Fruit fly (Drosophila melanogaster) whole organism, embryonic: ENCODE results near the gene Tob.

Experiments used
- CG12744 ChIP-seq: fragments of 200-800 bp; sonication (Bioruptor generic); optimal IDR thresholded peaks from 2 replicates; lab custom pipeline; 2016; ENCODE audit warnings: missing biosample characterization, missing genetic modification characterization
- CG15011 ChIP-seq: fragments of 200-800 bp; sonication (Bioruptor generic); optimal IDR thresholded peaks from 3 replicates; lab custom pipeline; 2018; ENCODE audit warnings: missing biosample characterization, mild to moderate bottlenecking, missing genetic modification characterization
- CG16779 ChIP-seq: fragments of 200-800 bp; sonication (Bioruptor generic); IDR thresholded peaks from 2 replicates; pipeline ENCODE4 v1.3.6; 2022; ENCODE audit warnings: missing biosample characterization, missing genetic modification characterization
- CG3407 ChIP-seq: fragments of 200-800 bp; sonication (Bioruptor generic); optimal IDR thresholded peaks from 2 replicates; lab custom pipeline; 2018; ENCODE audit warnings: missing biosample characterization, mild to moderate bottlenecking, missing genetic modification characterization
- CG4854 ChIP-seq: fragments of 200-800 bp; sonication (Bioruptor generic); optimal IDR thresholded peaks from 2 replicates; lab custom pipeline; 2016; ENCODE audit warnings: missing biosample characterization, missing genetic modification characterization, inconsistent platforms
- CG6254 ChIP-seq: fragments of 200-800 bp; sonication (Bioruptor generic); optimal IDR thresholded peaks from 3 replicates; lab custom pipeline; 2017; ENCODE audit warnings: mild to moderate bottlenecking, missing biosample characterization, missing genetic modification reagents, missing genetic modification characterization
- HHEX ChIP-seq: fragments of 200-800 bp; sonication (Bioruptor generic); optimal IDR thresholded peaks from 3 replicates; lab custom pipeline; 2017; ENCODE audit warnings: missing biosample characterization, mild to moderate bottlenecking, missing genetic modification characterization, missing genetic modification reagents
- Rfx ChIP-seq: fragments of 200-800 bp; sonication (Bioruptor generic); IDR thresholded peaks from 2 replicates; pipeline ENCODE4 v1.3.6; 2022; ENCODE audit warnings: missing biosample characterization, missing genetic modification characterization
- croc ChIP-seq: fragments of 200-800 bp; sonication (Bioruptor generic); conservative IDR thresholded peaks from 3 replicates; pipeline ENCODE4 v1.3.6; 2022; ENCODE audit warnings: missing biosample characterization, missing genetic modification characterization
- crol ChIP-seq: fragments of 200-800 bp; sonication (Bioruptor generic); IDR thresholded peaks from 2 replicates; pipeline ENCODE4 v1.3.6; 2022; ENCODE audit warnings: missing biosample characterization, missing genetic modification characterization
- gsb-n ChIP-seq: fragments of 200-800 bp; sonication (Bioruptor generic); optimal IDR thresholded peaks from 3 replicates; lab custom pipeline; 2018; ENCODE audit warnings: missing biosample characterization, mild to moderate bottlenecking, missing genetic modification characterization
- lab ChIP-seq: fragments of 200-800 bp; sonication (Bioruptor generic); optimal IDR thresholded peaks from 3 replicates; lab custom pipeline; 2017; ENCODE audit warnings: missing biosample characterization, missing genetic modification characterization, mild to moderate bottlenecking, moderate library complexity, missing genetic modification reagents
- mirr ChIP-seq: fragments of 200-800 bp; sonication (Bioruptor generic); optimal IDR thresholded peaks from 3 replicates; lab custom pipeline; 2018; ENCODE audit warnings: missing biosample characterization, mild to moderate bottlenecking, missing genetic modification characterization
- pfk ChIP-seq: fragments of 200-800 bp; sonication (Bioruptor generic); optimal IDR thresholded peaks from 2 replicates; lab custom pipeline; 2018; ENCODE audit warnings: missing biosample characterization, mild to moderate bottlenecking, missing genetic modification characterization, moderate library complexity
- pros ChIP-seq: fragments of 200-800 bp; sonication (Bioruptor generic); optimal IDR thresholded peaks from 3 replicates; lab custom pipeline; 2019; ENCODE audit warnings: missing biosample characterization, mild to moderate bottlenecking, missing genetic modification characterization, moderate library complexity
- repo ChIP-seq: fragments of 200-800 bp; sonication (Bioruptor generic); optimal IDR thresholded peaks from 2 replicates; lab custom pipeline; 2016; ENCODE audit warnings: missing biosample characterization, missing genetic modification characterization
- slp2 ChIP-seq: fragments of 200-800 bp; sonication (Bioruptor generic); optimal IDR thresholded peaks from 2 replicates; lab custom pipeline; 2016; ENCODE audit warnings: missing biosample characterization, missing genetic modification characterization

Gene Tob

dm6 chrX:16062720-16063413 is 28.4 kb downstream of the Tob start, which contains the start of gene CG12395 (continued):
- TF ChIP-seq CG12744 (GFP tag; lab: Kevin White, UChicago) (no peak), CG6254 (GFP tag; lab: Kevin White, UChicago) (no peak), CG3407 (GFP tag; lab: Kevin White, UChicago) (no peak), mirr (no peak), CG16779 (no peak), CG15011 (no peak), CG4854 (no peak), gsb-n (tag; lab: Kevin White, UChicago) (no peak), pfk (GFP tag; lab: Kevin White, UChicago) (no peak), Rfx (no peak), crol (GFP tag; lab: Robert Waterston, UW) (no peak), croc (GFP tag; lab: Robert Waterston, UW) (no peak), lab (no peak), repo (GFP tag; lab: Kevin White, UChicago) (no peak), slp2 (GFP tag; lab: Kevin White, UChicago) (no peak), HHEX (GFP tag; lab: Kevin White, UChicago) (no peak), pros (GFP tag; lab: Kevin White, UChicago) (peak; percentile 5)
